Worm (Caenorhabditis elegans) whole organism, late embryonic: Measurements from ENCODE around the gene srh-281.

Source experiments
- C38D4.7 ChIP-seq: fragments of 200-800 bp; sonication (Bioruptor generic); optimal IDR thresholded peaks from 2 replicates; lab custom pipeline; 2018; ENCODE audit warnings: mild to moderate bottlenecking, missing genetic modification characterization, moderate library complexity, missing compliant biosample characterization
- K09A11.1 ChIP-seq: sonication (generic microtip); optimal IDR thresholded peaks from 2 replicates; lab custom pipeline; 2017; ENCODE audit warnings: antibody characterized with exemption, mild to moderate bottlenecking, missing genetic modification characterization, missing compliant biosample characterization; ENCODE audit not compliant: insufficient read depth
- Y22D7AL.16 ChIP-seq: sonication (generic microtip); optimal IDR thresholded peaks from 2 replicates; lab custom pipeline; 2016; ENCODE audit warnings: missing genetic modification characterization, missing compliant biosample characterization
- ahr-1 ChIP-seq: sonication (generic microtip); optimal IDR thresholded peaks from 2 replicates; lab custom pipeline; 2016; ENCODE audit warnings: missing genetic modification characterization, missing compliant biosample characterization
- ceh-18 ChIP-seq: sonication (generic microtip); optimal IDR thresholded peaks from 2 replicates; lab custom pipeline; 2016; ENCODE audit warnings: missing genetic modification characterization, missing compliant biosample characterization
- ceh-2 ChIP-seq: sonication (generic microtip); optimal IDR thresholded peaks from 2 replicates; lab custom pipeline; 2016; ENCODE audit warnings: missing genotype, missing genetic modification characterization, missing compliant biosample characterization
- ceh-22 ChIP-seq: sonication (generic microtip); optimal IDR thresholded peaks from 2 replicates; lab custom pipeline; 2017; ENCODE audit warnings: missing biosample characterization, missing genetic modification characterization
- ceh-31 ChIP-seq: sonication (generic microtip); optimal IDR thresholded peaks from 2 replicates; lab custom pipeline; 2016; ENCODE audit warnings: missing genetic modification characterization, missing compliant biosample characterization
- ceh-34 ChIP-seq: sonication (generic microtip); optimal IDR thresholded peaks from 2 replicates; lab custom pipeline; 2016; ENCODE audit warnings: mild to moderate bottlenecking, missing genetic modification characterization, missing compliant biosample characterization
- ceh-9 ChIP-seq: sonication (generic microtip); optimal IDR thresholded peaks from 2 replicates; lab custom pipeline; 2016; ENCODE audit warnings: mild to moderate bottlenecking, missing genetic modification characterization, inconsistent platforms, missing compliant biosample characterization
- dmd-4 ChIP-seq: sonication (generic microtip); optimal IDR thresholded peaks from 2 replicates; lab custom pipeline; 2016; ENCODE audit warnings: borderline replicate concordance, missing genetic modification characterization, missing compliant biosample characterization
- ets-4 ChIP-seq: sonication (generic microtip); optimal IDR thresholded peaks from 2 replicates; lab custom pipeline; 2016; ENCODE audit warnings: missing genetic modification characterization, missing compliant biosample characterization
- eyg-1 ChIP-seq: sonication (generic microtip); optimal IDR thresholded peaks from 2 replicates; lab custom pipeline; 2016; ENCODE audit warnings: missing genotype, missing genetic modification characterization, missing compliant biosample characterization
- fax-1 ChIP-seq: sonication (generic microtip); optimal IDR thresholded peaks from 2 replicates; lab custom pipeline; 2016; ENCODE audit warnings: missing genotype, missing genetic modification characterization, missing compliant biosample characterization
- hlh-15 ChIP-seq: sonication (generic microtip); optimal IDR thresholded peaks from 2 replicates; lab custom pipeline; 2016; ENCODE audit warnings: missing genetic modification characterization, missing compliant biosample characterization
- lin-11 ChIP-seq: fragments of 200-800 bp; sonication (Bioruptor generic); optimal IDR thresholded peaks from 2 replicates; lab custom pipeline; 2018; ENCODE audit warnings: mild to moderate bottlenecking, missing genetic modification characterization, missing compliant biosample characterization
- madf-2 ChIP-seq: sonication (generic microtip); optimal IDR thresholded peaks from 2 replicates; lab custom pipeline; 2017; ENCODE audit warnings: missing genetic modification characterization, missing compliant biosample characterization
- mec-3 ChIP-seq: sonication (generic microtip); optimal IDR thresholded peaks from 2 replicates; lab custom pipeline; 2016; ENCODE audit warnings: borderline replicate concordance, missing genetic modification characterization, missing compliant biosample characterization
- pag-3 ChIP-seq: sonication (generic microtip); optimal IDR thresholded peaks from 2 replicates; lab custom pipeline; 2016; ENCODE audit warnings: missing compliant biosample characterization, missing genetic modification characterization, borderline replicate concordance
- pat-9 ChIP-seq: fragments of 200-800 bp; sonication (Bioruptor generic); optimal IDR thresholded peaks from 2 replicates; lab custom pipeline; 2018; ENCODE audit warnings: mild to moderate bottlenecking, missing genetic modification characterization, moderate library complexity, missing compliant biosample characterization
- pax-1 ChIP-seq: fragments of 150-350 bp; optimal IDR thresholded peaks from 2 replicates; lab custom pipeline; 2014; ENCODE audit warnings: missing biosample characterization, missing genetic modification characterization
- pha-4 ChIP-seq: fragments of 150-350 bp; optimal IDR thresholded peaks from 2 replicates; lab custom pipeline; 2018; ENCODE audit warnings: missing biosample characterization, missing genetic modification reagents, missing genetic modification characterization
- pqm-1 ChIP-seq: sonication (generic microtip); optimal IDR thresholded peaks from 2 replicates; lab custom pipeline; 2016; ENCODE audit warnings: missing genetic modification characterization, missing compliant biosample characterization
- pros-1 ChIP-seq: fragments of 150-350 bp; optimal IDR thresholded peaks from 2 replicates; lab custom pipeline; 2014; ENCODE audit warnings: missing biosample characterization, missing genetic modification reagents, missing genetic modification characterization
- ref-2 ChIP-seq: sonication (generic microtip); optimal IDR thresholded peaks from 2 replicates; lab custom pipeline; 2016; ENCODE audit warnings: missing genetic modification characterization, missing compliant biosample characterization
- sdc-2 ChIP-seq: sonication (generic microtip); optimal IDR thresholded peaks from 2 replicates; lab custom pipeline; 2016; ENCODE audit warnings: missing genotype, missing genetic modification characterization, missing compliant biosample characterization
- syd-9 ChIP-seq: sonication (generic microtip); optimal IDR thresholded peaks from 2 replicates; lab custom pipeline; 2016; ENCODE audit warnings: mild to moderate bottlenecking, missing genetic modification characterization, moderate library complexity, missing compliant biosample characterization
- tbx-2 ChIP-seq: sonication (generic microtip); optimal IDR thresholded peaks from 2 replicates; lab custom pipeline; 2016; ENCODE audit warnings: missing genetic modification characterization, missing compliant biosample characterization
- tbx-7 ChIP-seq: sonication (generic microtip); optimal IDR thresholded peaks from 2 replicates; lab custom pipeline; 2016; ENCODE audit warnings: missing genotype, missing genetic modification characterization, missing compliant biosample characterization
- ttx-3 ChIP-seq: sonication (generic microtip); optimal IDR thresholded peaks from 2 replicates; lab custom pipeline; 2016; ENCODE audit warnings: missing genetic modification reagents, missing genetic modification characterization, missing compliant biosample characterization
- unc-86 ChIP-seq: sonication (generic microtip); optimal IDR thresholded peaks from 2 replicates; lab custom pipeline; 2016; ENCODE audit warnings: missing genetic modification characterization, missing compliant biosample characterization
- zip-5 ChIP-seq: sonication (generic microtip); optimal IDR thresholded peaks from 2 replicates; lab custom pipeline; 2016; ENCODE audit warnings: missing genetic modification characterization, missing compliant biosample characterization

The srh-281 gene

ce11 chrV:16195379-16195778 is 4.8 kb downstream of the srh-281 start, which contains the start of gene rabr-3:
Gene rabr-3 (plus strand): TSS chrV:16195679.
- TF ChIP-seq ets-4 (tag; lab: Kevin White, UChicago) (no peak), ceh-31 (tag; lab: Kevin White, UChicago) (no peak), pag-3 (tag; lab: Kevin White, UChicago) (no peak), pros-1 (tag; lab: Kevin White, UChicago) (no peak), ceh-18 (tag; lab: Kevin White, UChicago) (no peak), zip-5 (tag; lab: Kevin White, UChicago) (no peak), madf-2 (tag; lab: Kevin White, UChicago) (no peak), ttx-3 (tag; lab: Kevin White, UChicago) (no peak)

ce11 chrV:16198016-16198415 is 7.4 kb downstream of the srh-281 start, which contains the start of gene F11A5.5:
Gene F11A5.5 (plus strand): TSS chrV:16198316.
- no peak for TF ChIP-seq ceh-9
- TF ChIP-seq syd-9 (tag; lab: Kevin White, UChicago) = no peak
- no peak for TF ChIP-seq zip-5 (tag; lab: Kevin White, UChicago)

- TF ChIP-seq eyg-1 (tag; lab: Kevin White, UChicago) (no peak), C38D4.7 (GFP tag; lab: Kevin White, UChicago) (no peak), Y22D7AL.16 (tag; lab: Kevin White, UChicago) (no peak), pqm-1 (tag; lab: Kevin White, UChicago) (no peak), pax-1 (tag; lab: Kevin White, UChicago) (no peak), sdc-2 (tag; lab: Kevin White, UChicago) (no peak), dmd-4 (no peak), ceh-2 (tag; lab: Kevin White, UChicago) (no peak), ceh-22 (tag; lab: Kevin White, UChicago) (no peak), zip-5 (tag; lab: Kevin White, UChicago) (no peak), K09A11.1 (tag; lab: Kevin White, UChicago) (no peak), pros-1 (tag; lab: Kevin White, UChicago) (no peak), mec-3 (tag; lab: Kevin White, UChicago) (no peak), tbx-2 (tag; lab: Kevin White, UChicago) (no peak), lin-11 (tag; lab: Kevin White, UChicago) (no peak), pat-9 (tag; lab: Kevin White, UChicago) (no peak)
- TF ChIP-seq, all 69 proteins: peak for 0
Observed at ce11 chrV:16201730-16202129, 11.1 kb downstream of the srh-281 start, which contains the start of gene F11A5.17. Gene F11A5.17 (plus strand): TSS chrV:16202030.

- no peak for TF ChIP-seq hlh-15 (tag; lab: Kevin White, UChicago)
- no peak for TF ChIP-seq pros-1 (tag; lab: Kevin White, UChicago)
- TF ChIP-seq pha-4 (tag; lab: Kevin White, UChicago) = no peak
- no peak for TF ChIP-seq ahr-1 (tag; lab: Kevin White, UChicago)
- no peak for TF ChIP-seq unc-86 (tag; lab: Kevin White, UChicago)
- TF ChIP-seq tbx-7 (tag; lab: Kevin White, UChicago) = no peak
- no peak for TF ChIP-seq fax-1 (tag; lab: Kevin White, UChicago)
- no peak for TF ChIP-seq pqm-1 (tag; lab: Kevin White, UChicago)
- TF ChIP-seq K09A11.1 (tag; lab: Kevin White, UChicago) = no peak
Observed at ce11 chrV:16202618-16203017, 12.0 kb downstream of the srh-281 start, which contains the start of gene F11A5.18. Gene F11A5.18 (plus strand): TSS chrV:16202918.

ce11 chrV:16204888-16205287 is 14.3 kb downstream of the srh-281 start, which contains the start of gene irld-26:
Gene irld-26 (plus strand): TSS chrV:16205188.
- TF ChIP-seq ref-2 (tag; lab: Kevin White, UChicago) (no peak), ceh-2 (tag; lab: Kevin White, UChicago) (no peak), pqm-1 (tag; lab: Kevin White, UChicago) (no peak), hlh-15 (tag; lab: Kevin White, UChicago) (no peak), ceh-34 (tag; lab: Kevin White, UChicago) (no peak), pat-9 (tag; lab: Kevin White, UChicago) (no peak)
